Worm (Caenorhabditis elegans): ENCODE measurements around the gene T11B7.2.

T11B7.2 gene

DNA sequence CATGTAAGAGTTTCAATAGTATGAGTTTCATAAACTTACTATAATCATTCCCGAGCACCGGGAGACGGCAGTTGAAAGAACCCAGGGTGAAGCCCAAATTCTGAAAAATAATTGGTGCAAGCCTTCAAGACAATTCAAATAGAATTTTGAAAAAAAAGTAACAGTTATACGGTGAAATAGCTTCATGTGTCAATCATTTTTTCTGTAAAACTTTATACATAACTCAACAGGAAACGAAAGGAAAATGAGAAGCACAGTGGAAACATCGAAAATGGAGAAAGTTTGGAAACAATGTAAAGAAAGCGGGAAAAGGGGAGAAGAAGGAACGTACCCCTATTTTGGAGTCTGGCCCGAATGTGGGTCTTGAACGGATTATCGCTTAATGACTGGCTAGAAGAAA lies 28.6 kb upstream of the T11B7.2 start, which contains the start of gene C09G9.3:
C09G9.3 (minus strand) TSS at position 101 of the 400 bp plus-strand sequence.
- TF ChIP-seq tra-4 (tag; optimal IDR thresholded peaks at IDR 0.05) (no peak), tbx-11 (GFP tag; IDR thresholded peaks at IDR 0.05) (no peak), tbx-37 (GFP tag; conservative IDR thresholded peaks at IDR 0.05) (no peak), hnd-1 (tag; optimal IDR thresholded peaks at IDR 0.05) (no peak), scrt-1 (GFP tag; IDR thresholded peaks at IDR 0.05) (no peak), ceh-36 (tag; optimal IDR thresholded peaks at IDR 0.05) (no peak), flt-1 (GFP tag; IDR thresholded peaks at IDR 0.05) (no peak), ets-7 (tag; optimal IDR thresholded peaks at IDR 0.05) (no peak)

DNA sequence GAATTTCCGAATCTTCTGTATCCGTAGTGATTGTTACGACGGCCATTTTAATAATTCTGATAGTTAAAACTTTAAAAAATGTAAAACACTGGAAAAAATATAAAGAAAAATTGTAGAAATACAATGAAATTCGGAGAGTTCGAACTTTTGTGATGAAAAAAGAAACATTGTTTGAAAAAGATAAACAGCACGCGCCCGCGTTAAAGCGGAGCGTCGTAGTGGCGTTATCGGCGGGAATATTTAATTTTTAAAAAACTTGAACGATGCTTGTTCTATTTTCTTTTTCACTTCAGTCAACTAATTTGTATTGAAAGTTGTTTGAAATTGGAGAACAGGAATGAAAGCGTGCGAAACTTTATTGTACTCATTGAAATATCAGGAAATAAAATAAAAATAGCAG lies 25.3 kb upstream of the T11B7.2 start, which contains the start of gene npp-23:
npp-23 (minus strand) TSS at position 56 of the 400 bp plus-strand sequence.
- TF ChIP-seq sea-1 (GFP tag; conservative IDR thresholded peaks at IDR 0.05) (no peak), aly-1 (tag; optimal IDR thresholded peaks at IDR 0.05) (no peak), hmg-4 (GFP tag; optimal IDR thresholded peaks at IDR 0.05) (no peak), ets-7 (tag; optimal IDR thresholded peaks at IDR 0.05) (no peak), pes-1 (GFP tag; IDR thresholded peaks at IDR 0.05) (no peak), ceh-36 (tag; optimal IDR thresholded peaks at IDR 0.05) (no peak), hnd-1 (tag; optimal IDR thresholded peaks at IDR 0.05) (no peak), tbx-37 (GFP tag; conservative IDR thresholded peaks at IDR 0.05) (no peak), ama-1 (optimal IDR thresholded peaks at IDR 0.05) (no peak)

DNA sequence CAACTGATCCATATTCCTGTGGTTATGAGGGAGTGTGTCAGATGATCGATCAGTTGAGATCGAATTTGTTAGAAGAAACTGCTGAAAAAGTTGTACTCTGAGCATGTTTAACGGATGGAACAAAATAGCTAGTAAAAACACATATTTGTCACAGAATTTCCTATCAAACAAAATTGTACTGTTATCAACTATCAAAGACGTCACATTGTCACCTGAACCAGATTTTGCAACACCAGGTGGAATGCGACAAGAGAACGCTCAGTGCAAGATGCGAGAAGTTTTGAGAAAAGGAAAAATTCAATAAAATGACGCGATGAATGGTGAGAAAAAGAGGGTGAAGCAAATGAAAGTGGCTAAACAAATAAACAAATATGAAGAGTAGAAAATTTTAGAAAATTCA lies 23.2 kb upstream of the T11B7.2 start:
- TF ChIP-seq tbx-11 (GFP tag; IDR thresholded peaks at IDR 0.05) (no peak), B0310.2 (tag; optimal IDR thresholded peaks at IDR 0.05) (no peak), ama-1 (optimal IDR thresholded peaks at IDR 0.05) (no peak), ets-7 (tag; optimal IDR thresholded peaks at IDR 0.05) (no peak), aly-1 (tag; optimal IDR thresholded peaks at IDR 0.05) (no peak), flt-1 (GFP tag; IDR thresholded peaks at IDR 0.05) (no peak), pes-1 (GFP tag; IDR thresholded peaks at IDR 0.05) (no peak), hnd-1 (tag; optimal IDR thresholded peaks at IDR 0.05) (no peak), ceh-36 (tag; optimal IDR thresholded peaks at IDR 0.05) (no peak), hmg-4 (GFP tag; optimal IDR thresholded peaks at IDR 0.05) (no peak), tbx-37 (GFP tag; conservative IDR thresholded peaks at IDR 0.05) (no peak), F13C5.2 (tag; optimal IDR thresholded peaks at IDR 0.05) (no peak)

DNA sequence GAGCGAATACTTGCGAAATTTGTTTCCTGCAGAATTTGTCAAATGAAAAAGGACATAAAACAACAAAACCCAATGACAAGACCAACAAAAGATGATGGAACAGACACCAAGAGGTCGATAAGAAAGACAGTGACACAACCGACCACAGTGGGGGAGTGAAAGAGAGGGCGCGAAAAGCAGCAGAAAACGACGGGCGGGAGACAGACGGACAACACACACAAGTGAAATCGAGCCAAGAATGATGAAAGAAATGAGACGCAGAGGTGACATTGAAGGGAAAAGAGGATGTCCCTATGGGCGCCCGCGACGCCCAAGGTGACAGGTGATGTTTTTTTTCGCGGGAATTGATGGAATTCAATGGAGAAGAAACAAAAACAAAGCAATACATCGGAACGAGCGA lies 21.7 kb upstream of the T11B7.2 start:
- TF ChIP-seq sea-1 (GFP tag; conservative IDR thresholded peaks at IDR 0.05) (no peak), hmg-4 (GFP tag; optimal IDR thresholded peaks at IDR 0.05) (peak; percentile 30)

DNA sequence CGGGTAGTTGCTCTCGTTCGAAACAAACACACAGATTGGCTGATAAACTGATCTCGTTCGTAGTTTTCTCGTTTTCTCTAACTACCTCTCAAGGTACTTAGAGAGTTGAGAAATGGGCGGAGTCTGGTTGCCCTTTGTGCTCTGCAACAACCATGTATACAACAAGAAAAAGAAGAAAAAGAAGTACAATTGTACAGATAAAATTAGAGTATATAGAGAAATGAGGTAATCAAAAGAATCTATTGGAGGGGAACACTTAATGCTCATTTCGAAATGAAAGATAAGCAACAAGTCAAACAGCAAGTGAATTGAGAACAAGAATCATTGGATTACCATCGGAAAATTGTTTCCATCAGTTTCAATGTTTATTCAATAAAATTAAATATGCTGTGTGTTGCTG lies 21.0 kb upstream of the T11B7.2 start, which contains the start of gene C09G9.1:
C09G9.1 (minus strand) TSS at position 143 of the 400 bp plus-strand sequence.
- TF ChIP-seq sea-1 (GFP tag; conservative IDR thresholded peaks at IDR 0.05) (no peak), tbx-11 (GFP tag; IDR thresholded peaks at IDR 0.05) (no peak), hmbx-1 (tag; optimal IDR thresholded peaks at IDR 0.05) (no peak), B0310.2 (tag; optimal IDR thresholded peaks at IDR 0.05) (no peak), aly-1 (tag; optimal IDR thresholded peaks at IDR 0.05) (no peak), hnd-1 (tag; optimal IDR thresholded peaks at IDR 0.05) (no peak), ets-7 (tag; optimal IDR thresholded peaks at IDR 0.05) (no peak), tra-4 (tag; optimal IDR thresholded peaks at IDR 0.05) (no peak), pes-1 (GFP tag; IDR thresholded peaks at IDR 0.05) (no peak), ceh-13 (GFP tag; optimal IDR thresholded peaks at IDR 0.05) (no peak), ama-1 (optimal IDR thresholded peaks at IDR 0.05) (no peak), scrt-1 (GFP tag; IDR thresholded peaks at IDR 0.05) (no peak), F13C5.2 (tag; optimal IDR thresholded peaks at IDR 0.05) (no peak)

DNA sequence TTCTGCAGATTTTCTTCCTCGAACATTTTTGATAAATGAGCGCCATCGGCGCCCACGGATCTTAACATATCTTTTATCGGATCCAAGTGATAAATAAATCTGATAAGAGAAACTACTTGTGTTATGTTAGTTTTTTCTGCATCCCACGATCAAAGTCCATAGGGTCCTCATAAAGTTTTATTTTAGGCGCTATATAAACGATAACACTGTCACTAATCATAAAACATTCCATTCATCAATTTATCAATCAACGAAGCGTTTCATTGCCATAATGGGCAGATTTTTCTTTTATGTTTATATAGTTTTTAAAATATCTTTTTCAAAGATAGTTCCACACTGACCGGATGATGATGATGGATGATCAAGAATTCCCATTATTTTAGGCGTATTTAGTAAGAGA lies 20.3 kb upstream of the T11B7.2 start:
- no peak for TF ChIP-seq hmbx-1 (tag; optimal IDR thresholded peaks at IDR 0.05)
- no peak for TF ChIP-seq ama-1 (optimal IDR thresholded peaks at IDR 0.05)
- TF ChIP-seq tbx-11 (GFP tag; IDR thresholded peaks at IDR 0.05), result no peak
- no peak for TF ChIP-seq tra-4 (tag; optimal IDR thresholded peaks at IDR 0.05)
- no peak for TF ChIP-seq ceh-36 (tag; optimal IDR thresholded peaks at IDR 0.05)
- no peak for TF ChIP-seq hnd-1 (tag; optimal IDR thresholded peaks at IDR 0.05)
- TF ChIP-seq pes-1 (GFP tag; IDR thresholded peaks at IDR 0.05), result no peak
- no peak for TF ChIP-seq hmg-4 (GFP tag; optimal IDR thresholded peaks at IDR 0.05)

DNA sequence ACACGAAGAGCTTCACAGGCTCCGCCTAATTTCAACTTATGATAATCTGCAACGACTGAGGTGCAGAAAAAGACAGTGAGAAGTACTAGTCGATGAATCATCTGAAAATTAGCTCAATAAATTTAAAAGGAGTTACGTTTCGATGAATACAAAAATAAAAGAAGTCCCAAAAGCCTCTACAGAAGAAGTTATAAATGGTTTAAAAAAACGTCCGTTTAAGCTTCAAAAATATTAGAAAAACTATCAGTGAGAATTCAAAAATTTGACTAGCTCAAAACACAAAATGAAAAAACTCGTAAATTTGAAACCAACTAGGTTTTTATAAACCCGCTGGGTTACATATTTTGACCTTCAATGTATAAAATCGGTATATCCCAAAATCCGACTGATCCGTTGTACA lies 11.6 kb upstream of the T11B7.2 start, which contains the start of gene T11B7.5:
T11B7.5 (minus strand) TSS at position 101 of the 400 bp plus-strand sequence.
- TF ChIP-seq aly-1 (tag; optimal IDR thresholded peaks at IDR 0.05), result no peak
- no peak for TF ChIP-seq pes-1 (GFP tag; IDR thresholded peaks at IDR 0.05)
- no peak for TF ChIP-seq ceh-13 (GFP tag; optimal IDR thresholded peaks at IDR 0.05)
- no peak for TF ChIP-seq tbx-11 (GFP tag; IDR thresholded peaks at IDR 0.05)
- no peak for TF ChIP-seq B0310.2 (tag; optimal IDR thresholded peaks at IDR 0.05)
- no peak for TF ChIP-seq ceh-36 (tag; optimal IDR thresholded peaks at IDR 0.05)
- TF ChIP-seq hmg-4 (GFP tag; optimal IDR thresholded peaks at IDR 0.05), result no peak
- no peak for TF ChIP-seq hmbx-1 (tag; optimal IDR thresholded peaks at IDR 0.05)
- no peak for TF ChIP-seq tbx-37 (GFP tag; conservative IDR thresholded peaks at IDR 0.05)
- no peak for TF ChIP-seq ets-7 (tag; optimal IDR thresholded peaks at IDR 0.05)
- no peak for TF ChIP-seq tra-4 (tag; optimal IDR thresholded peaks at IDR 0.05)
- TF ChIP-seq scrt-1 (GFP tag; IDR thresholded peaks at IDR 0.05), result no peak
- no peak for TF ChIP-seq sea-1 (GFP tag; conservative IDR thresholded peaks at IDR 0.05)
- TF ChIP-seq F13C5.2 (tag; optimal IDR thresholded peaks at IDR 0.05), result no peak
- no peak for TF ChIP-seq hnd-1 (tag; optimal IDR thresholded peaks at IDR 0.05)
- TF ChIP-seq ama-1 (optimal IDR thresholded peaks at IDR 0.05), result no peak
- TF ChIP-seq flt-1 (GFP tag; IDR thresholded peaks at IDR 0.05), result no peak

DNA sequence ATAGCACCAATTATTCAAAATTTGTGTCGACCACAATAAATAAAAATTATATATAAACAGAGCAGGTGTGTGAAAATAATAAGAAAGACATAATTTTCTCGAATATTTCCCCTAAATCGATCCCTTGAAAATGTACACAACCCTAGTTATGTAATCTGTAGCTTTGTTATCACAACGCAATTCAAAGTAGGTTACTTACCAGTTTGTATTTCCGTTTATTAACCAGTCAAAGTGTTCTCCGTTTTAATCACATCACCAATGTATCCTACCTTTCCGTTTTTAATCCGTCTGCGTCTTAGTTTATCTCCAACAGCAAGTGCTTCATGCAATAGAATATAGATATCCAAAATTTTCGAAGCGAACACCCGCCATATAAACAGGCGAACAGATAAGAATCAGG lies 8.9 kb upstream of the T11B7.2 start:
- TF ChIP-seq ama-1 (optimal IDR thresholded peaks at IDR 0.05) (no peak), scrt-1 (GFP tag; IDR thresholded peaks at IDR 0.05) (no peak), hmbx-1 (tag; optimal IDR thresholded peaks at IDR 0.05) (no peak), ceh-13 (GFP tag; optimal IDR thresholded peaks at IDR 0.05) (no peak), flt-1 (GFP tag; IDR thresholded peaks at IDR 0.05) (no peak), ets-7 (tag; optimal IDR thresholded peaks at IDR 0.05) (no peak), hnd-1 (tag; optimal IDR thresholded peaks at IDR 0.05) (no peak), ceh-36 (tag; optimal IDR thresholded peaks at IDR 0.05) (no peak), F13C5.2 (tag; optimal IDR thresholded peaks at IDR 0.05) (no peak), tbx-11 (GFP tag; IDR thresholded peaks at IDR 0.05) (no peak), tbx-37 (GFP tag; conservative IDR thresholded peaks at IDR 0.05) (no peak), hmg-4 (GFP tag; optimal IDR thresholded peaks at IDR 0.05) (no peak), sea-1 (GFP tag; conservative IDR thresholded peaks at IDR 0.05) (no peak), pes-1 (GFP tag; IDR thresholded peaks at IDR 0.05) (no peak)

Data from whole organism, early embryonic.